Worm (Caenorhabditis elegans): ENCODE measurements around the gene W02A2.5.

The W02A2.5 gene

ce11 chrIV:13380506-13380905 is 37.9 kb downstream of the W02A2.5 start:
- TF ChIP-seq fkh-2 (tag; optimal IDR thresholded peaks at IDR 0.05): no peak
- TF ChIP-seq lin-39 (tag; optimal IDR thresholded peaks at IDR 0.05): no peak
- TF ChIP-seq jun-1 (tag; optimal IDR thresholded peaks at IDR 0.05): no peak
- no peak for TF ChIP-seq zag-1 (tag; optimal IDR thresholded peaks at IDR 0.05)
- no peak for TF ChIP-seq hmg-11 (tag; optimal IDR thresholded peaks at IDR 0.05)
- TF ChIP-seq nhr-43 (tag; optimal IDR thresholded peaks at IDR 0.05; ENCODE audit: poor library complexity, severe bottlenecking): no peak
- no peak for TF ChIP-seq tbx-2 (tag; optimal IDR thresholded peaks at IDR 0.05)
- no peak for TF ChIP-seq ama-1 (optimal IDR thresholded peaks at IDR 0.05)
- TF ChIP-seq skn-1 (tag; optimal IDR thresholded peaks at IDR 0.05): no peak
- no peak for TF ChIP-seq mml-1 (tag; optimal IDR thresholded peaks at IDR 0.05)
- TF ChIP-seq R02D3.7 (tag; optimal IDR thresholded peaks at IDR 0.05): no peak
- TF ChIP-seq mdl-1 (tag; optimal IDR thresholded peaks at IDR 0.05): no peak
- no peak for TF ChIP-seq nfya-1 (tag; optimal IDR thresholded peaks at IDR 0.05; ENCODE audit: insufficient read depth)
- no peak for TF ChIP-seq nhr-23 (tag; optimal IDR thresholded peaks at IDR 0.05)
- TF ChIP-seq nhr-77 (tag; optimal IDR thresholded peaks at IDR 0.05): no peak
- TF ChIP-seq lsy-12 (tag; optimal IDR thresholded peaks at IDR 0.05): no peak
- TF ChIP-seq pqm-1 (tag; optimal IDR thresholded peaks at IDR 0.05): no peak
- TF ChIP-seq lin-15B (tag; optimal IDR thresholded peaks at IDR 0.05): no peak

DNA sequence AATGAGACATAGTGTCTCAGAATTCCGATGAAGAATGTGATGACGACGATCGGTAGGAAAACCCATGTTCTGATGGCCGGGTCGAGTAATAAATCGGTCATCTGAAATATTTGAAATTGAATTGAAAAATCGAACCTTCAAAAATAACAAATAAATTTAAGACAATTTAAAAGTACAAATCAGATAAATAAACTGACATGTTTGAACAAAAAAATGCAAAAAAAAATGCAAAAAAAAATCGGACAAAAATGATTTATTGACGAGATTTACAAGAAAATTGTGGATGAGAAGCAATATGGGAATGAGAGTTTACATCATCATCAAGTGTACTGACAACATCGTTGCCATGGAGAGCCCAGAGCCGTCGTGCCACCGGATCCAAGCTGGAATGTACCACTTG is 39.2 kb downstream of the W02A2.5 start, which contains the start of gene emc-3:
emc-3 (minus strand) TSS at position 101 of the 400 bp plus-strand sequence.
- no peak for TF ChIP-seq nhr-76 (tag; optimal IDR thresholded peaks at IDR 0.05)
- no peak for TF ChIP-seq ceh-9 (tag; optimal IDR thresholded peaks at IDR 0.05)
- no peak for TF ChIP-seq hmg-11 (tag; optimal IDR thresholded peaks at IDR 0.05)
- no peak for TF ChIP-seq fos-1 (tag; optimal IDR thresholded peaks at IDR 0.05)
- no peak for TF ChIP-seq sea-2 (GFP tag; optimal IDR thresholded peaks at IDR 0.05)
- no peak for TF ChIP-seq nhr-11 (tag; optimal IDR thresholded peaks at IDR 0.05)
- no peak for TF ChIP-seq R02D3.7 (tag; optimal IDR thresholded peaks at IDR 0.05)
- no peak for TF ChIP-seq ZK546.5 (tag; optimal IDR thresholded peaks at IDR 0.05)
- no peak for TF ChIP-seq aly-2 (tag; optimal IDR thresholded peaks at IDR 0.05)
- no peak for TF ChIP-seq mml-1 (tag; optimal IDR thresholded peaks at IDR 0.05)

- TF ChIP-seq nhr-43 (tag; optimal IDR thresholded peaks at IDR 0.05; ENCODE audit: poor library complexity, severe bottlenecking) (no peak), mml-1 (tag; optimal IDR thresholded peaks at IDR 0.05) (no peak), lin-39 (tag; optimal IDR thresholded peaks at IDR 0.05) (peak; percentile 35), nfya-1 (tag; optimal IDR thresholded peaks at IDR 0.05; ENCODE audit: insufficient read depth) (peak; percentile 26), ama-1 (optimal IDR thresholded peaks at IDR 0.05) (no peak), elt-3 (tag; optimal IDR thresholded peaks at IDR 0.05) (no peak), tbx-2 (tag; optimal IDR thresholded peaks at IDR 0.05) (no peak), hmg-11 (tag; optimal IDR thresholded peaks at IDR 0.05) (peak; percentile 65), egl-5 (tag; optimal IDR thresholded peaks at IDR 0.05) (no peak), lin-15B (tag; optimal IDR thresholded peaks at IDR 0.05) (peak; percentile 13)
These were observed 41.2 kb downstream of the W02A2.5 start, which contains the start of gene rab-19 for ce11 chrIV:13383763-13384436. Gene rab-19, minus strand, starts transcription at chrIV:13384386.

DNA sequence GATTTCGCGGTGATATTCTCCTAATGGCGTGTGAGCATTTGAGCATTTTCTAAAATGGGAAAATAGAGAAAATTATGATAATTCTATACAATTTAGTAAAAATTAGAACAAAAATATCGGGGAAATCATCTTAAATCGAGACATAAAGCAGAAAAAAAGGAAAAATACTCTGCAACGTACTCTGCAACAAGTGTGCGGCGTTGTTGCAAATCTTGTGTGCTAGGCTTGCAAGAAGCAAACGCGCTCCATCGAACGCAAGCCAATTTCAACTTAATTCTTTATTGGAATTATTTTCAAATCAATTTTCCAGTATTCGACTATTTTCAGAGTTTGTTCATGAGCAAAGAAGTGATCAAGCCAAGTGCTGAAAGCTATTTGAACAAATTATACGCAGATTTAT is 43.4 kb downstream of the W02A2.5 start, which contains the start of the genes Y62E10A.20, Y62E10A.23 and mdt-9:
Y62E10A.20 (minus strand) TSS at position 49 of the 400 bp plus-strand sequence.
Y62E10A.23 (plus strand) TSS at position 282 of the 400 bp plus-strand sequence.
mdt-9 (plus strand) TSS at position 338 of the 400 bp plus-strand sequence.
- TF ChIP-seq mml-1 (tag; optimal IDR thresholded peaks at IDR 0.05) (no peak), ceh-9 (tag; optimal IDR thresholded peaks at IDR 0.05) (no peak), mdl-1 (tag; optimal IDR thresholded peaks at IDR 0.05) (no peak), aly-2 (tag; optimal IDR thresholded peaks at IDR 0.05) (no peak), sea-2 (GFP tag; optimal IDR thresholded peaks at IDR 0.05) (no peak), unc-39 (tag; optimal IDR thresholded peaks at IDR 0.05) (no peak), egl-27 (tag; optimal IDR thresholded peaks at IDR 0.05) (no peak), fos-1 (tag; optimal IDR thresholded peaks at IDR 0.05) (no peak), pqm-1 (tag; optimal IDR thresholded peaks at IDR 0.05) (peak; percentile 9), ZK546.5 (tag; optimal IDR thresholded peaks at IDR 0.05) (no peak), nhr-23 (tag; optimal IDR thresholded peaks at IDR 0.05) (peak; percentile 81), ztf-11 (tag; optimal IDR thresholded peaks at IDR 0.05) (no peak), lin-39 (tag; optimal IDR thresholded peaks at IDR 0.05) (peak; percentile 70), jun-1 (tag; optimal IDR thresholded peaks at IDR 0.05) (no peak), nhr-237 (tag; optimal IDR thresholded peaks at IDR 0.05) (no peak), lin-15B (tag; optimal IDR thresholded peaks at IDR 0.05) (peak; percentile 92), elt-2 (tag; optimal IDR thresholded peaks at IDR 0.05) (peak; percentile 28), nhr-28 (tag; optimal IDR thresholded peaks at IDR 0.05) (no peak), egl-5 (tag; optimal IDR thresholded peaks at IDR 0.05) (peak; percentile 95), R02D3.7 (tag; optimal IDR thresholded peaks at IDR 0.05) (peak; percentile 53), snpc-4 (tag; optimal IDR thresholded peaks at IDR 0.05) (peak; percentile 11), tbx-2 (tag; optimal IDR thresholded peaks at IDR 0.05) (no peak), nhr-67 (tag; optimal IDR thresholded peaks at IDR 0.05) (no peak), fkh-10 (GFP tag; optimal IDR thresholded peaks at IDR 0.05) (peak; percentile 14), nhr-11 (tag; optimal IDR thresholded peaks at IDR 0.05) (no peak), ama-1 (optimal IDR thresholded peaks at IDR 0.05) (peak; percentile 9), skn-1 (tag; optimal IDR thresholded peaks at IDR 0.05) (peak; percentile 32), unc-62 (GFP tag; optimal IDR thresholded peaks at IDR 0.05) (no peak), hmg-11 (tag; optimal IDR thresholded peaks at IDR 0.05) (peak; percentile 66), nhr-76 (tag; optimal IDR thresholded peaks at IDR 0.05) (no peak), fkh-2 (tag; optimal IDR thresholded peaks at IDR 0.05) (no peak), nhr-25 (tag; optimal IDR thresholded peaks at IDR 0.05) (peak; percentile 72), elt-1 (tag; optimal IDR thresholded peaks at IDR 0.05) (no peak), daf-12 (tag; optimal IDR thresholded peaks at IDR 0.05) (no peak), nhr-43 (tag; optimal IDR thresholded peaks at IDR 0.05; ENCODE audit: poor library complexity, severe bottlenecking) (peak; percentile 43), ceh-28 (tag; optimal IDR thresholded peaks at IDR 0.05) (peak; percentile 54), ztf-4 (tag; optimal IDR thresholded peaks at IDR 0.05) (no peak)
